Fruit fly (Drosophila melanogaster) whole organism, adult: ENCODE measurements around the gene pum.

ENCODE experiments used
- CG11617 ChIP-seq: fragments of 200-800 bp; sonication (Bioruptor generic); optimal IDR thresholded peaks from 2 replicates; lab custom pipeline; 2017; ENCODE audit warnings: mild to moderate bottlenecking, missing biosample characterization, missing genetic modification reagents, missing genetic modification characterization
- CG12768 ChIP-seq: fragments of 200-800 bp; sonication (Bioruptor generic); optimal IDR thresholded peaks from 2 replicates; lab custom pipeline; 2017; ENCODE audit warnings: missing biosample characterization, missing genetic modification characterization, mild to moderate bottlenecking, moderate library complexity, missing genetic modification reagents
- CG14711 ChIP-seq: fragments of 200-800 bp; sonication (Bioruptor generic); optimal IDR thresholded peaks from 2 replicates; lab custom pipeline; 2018; ENCODE audit warnings: missing biosample characterization, mild to moderate bottlenecking, missing genetic modification characterization, moderate library complexity
- CG1620 ChIP-seq: fragments of 200-800 bp; sonication (Bioruptor generic); optimal IDR thresholded peaks from 2 replicates; lab custom pipeline; 2016; ENCODE audit warnings: missing biosample characterization, missing genetic modification characterization
- CG33017 ChIP-seq: fragments of 200-800 bp; sonication (Bioruptor generic); optimal IDR thresholded peaks from 2 replicates; lab custom pipeline; 2018; ENCODE audit warnings: missing biosample characterization, mild to moderate bottlenecking, missing genetic modification characterization, moderate library complexity
- CG5204 ChIP-seq: fragments of 200-800 bp; sonication (Bioruptor generic); optimal IDR thresholded peaks from 2 replicates; lab custom pipeline; 2016; ENCODE audit warnings: missing biosample characterization, missing genetic modification characterization
- CG7045 ChIP-seq: fragments of 200-800 bp; sonication (Bioruptor generic); optimal IDR thresholded peaks from 2 replicates; lab custom pipeline; 2017; ENCODE audit warnings: missing biosample characterization, mild to moderate bottlenecking, missing genetic modification characterization
- CG7101 ChIP-seq: fragments of 200-800 bp; sonication (Bioruptor generic); optimal IDR thresholded peaks from 2 replicates; lab custom pipeline; 2018; ENCODE audit warnings: missing biosample characterization, mild to moderate bottlenecking, missing genetic modification characterization, moderate library complexity
- Clk ChIP-seq: fragments of 200-800 bp; sonication (Bioruptor generic); optimal IDR thresholded peaks from 2 replicates; lab custom pipeline; 2017; ENCODE audit warnings: missing biosample characterization, missing genetic modification characterization
- Crg-1 ChIP-seq: fragments of 200-800 bp; sonication (Bioruptor generic); optimal IDR thresholded peaks from 2 replicates; lab custom pipeline; 2016; ENCODE audit warnings: missing biosample characterization, missing genetic modification characterization
- Hr96 ChIP-seq: fragments of 200-800 bp; sonication (Bioruptor generic); optimal IDR thresholded peaks from 2 replicates; lab custom pipeline; 2016; ENCODE audit warnings: missing biosample characterization, missing genetic modification characterization
- Mnt ChIP-seq: fragments of 200-800 bp; sonication (Bioruptor generic); optimal IDR thresholded peaks from 2 replicates; lab custom pipeline; 2016; ENCODE audit warnings: missing biosample characterization, mild to moderate bottlenecking, missing genetic modification characterization
- bab1 ChIP-seq: fragments of 200-800 bp; sonication (Bioruptor generic); optimal IDR thresholded peaks from 3 replicates; lab custom pipeline; 2019; ENCODE audit warnings: missing biosample characterization, mild to moderate bottlenecking, missing genetic modification characterization, moderate library complexity
- cic ChIP-seq: fragments of 200-800 bp; sonication (Bioruptor generic); optimal IDR thresholded peaks from 2 replicates; lab custom pipeline; 2017; ENCODE audit warnings: missing biosample characterization, mild to moderate bottlenecking, missing genetic modification characterization, moderate library complexity
- cnc ChIP-seq, 2 experiments: fragments of >200 bp; optimal IDR thresholded peaks; 2 replicates each; lab custom pipeline; 2017
- kay ChIP-seq: fragments of 200-800 bp; sonication (Bioruptor generic); peaks from one replicate; lab custom pipeline; 2016; ENCODE audit warnings: missing biosample characterization, missing genetic modification characterization, borderline replicate concordance
- ovo ChIP-seq: fragments of 200-800 bp; sonication (Bioruptor generic); optimal IDR thresholded peaks from 2 replicates; lab custom pipeline; 2016; ENCODE audit warnings: missing biosample characterization, missing genetic modification characterization
- pad ChIP-seq: fragments of 200-800 bp; sonication (Bioruptor generic); optimal IDR thresholded peaks from 3 replicates; lab custom pipeline; 2017; ENCODE audit warnings: missing biosample characterization, missing genetic modification characterization, mild to moderate bottlenecking, moderate library complexity, missing genetic modification reagents
- tj ChIP-seq: fragments of 200-800 bp; sonication (Bioruptor generic); optimal IDR thresholded peaks from 3 replicates; lab custom pipeline; 2017; ENCODE audit warnings: missing biosample characterization, mild to moderate bottlenecking, missing genetic modification characterization, moderate library complexity
- toe ChIP-seq: fragments of 200-800 bp; sonication (Bioruptor generic); optimal IDR thresholded peaks from 2 replicates; lab custom pipeline; 2016; ENCODE audit warnings: missing biosample characterization, missing genetic modification characterization

Gene pum

dm6 chr3R:9246879-9247621 is 9.6 kb upstream of the pum start:
- TF ChIP-seq bab1 (GFP tag; lab: Kevin White, UChicago) (peak; percentile 89), CG14711 (tag; lab: Kevin White, UChicago) (peak; percentile 24), CG1620 (no peak), CG7101 (tag; lab: Kevin White, UChicago) (peak; percentile 34)

DNA sequence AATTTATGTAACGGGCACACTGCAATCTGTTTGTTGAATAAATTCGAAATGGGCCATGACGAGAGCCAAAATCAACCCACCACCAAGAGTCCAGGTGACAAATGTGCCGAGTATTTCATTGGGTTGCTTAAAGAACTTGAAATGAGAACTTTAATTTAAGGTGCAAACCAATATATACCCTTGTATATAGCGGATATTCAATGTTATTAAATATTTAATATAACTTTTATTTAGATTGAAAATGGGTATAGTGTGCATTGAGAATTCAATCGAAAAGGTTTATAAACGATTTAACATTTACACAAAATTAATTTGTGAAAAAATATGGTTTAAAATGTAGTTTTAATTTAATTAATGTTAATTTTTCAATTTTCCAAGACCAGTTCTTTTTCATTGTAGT is 8.9 kb upstream of the pum start, which contains the start of gene CG8420:
TSS of gene CG8420 (plus strand) at position 284 of the 400 bp plus-strand sequence.
- TF ChIP-seq CG5204 (GFP tag; lab: Kevin White, UChicago) (no peak), CG11617 (GFP tag; lab: Kevin White, UChicago) (no peak), CG14711 (tag; lab: Kevin White, UChicago) (no peak), CG7101 (tag; lab: Kevin White, UChicago) (no peak), toe (GFP tag; lab: Kevin White, UChicago) (no peak), Mnt (GFP tag; lab: Kevin White, UChicago) (no peak), CG7045 (GFP tag; lab: Kevin White, UChicago) (no peak), cnc (optimal IDR thresholded peaks at IDR 0.05; lab: Kevin White, UChicago) (no peak), CG1620 (no peak), Clk (GFP tag; lab: Kevin White, UChicago) (no peak), bab1 (GFP tag; lab: Kevin White, UChicago) (no peak), Crg-1 (GFP tag; lab: Kevin White, UChicago) (no peak), CG33017 (tag; lab: Kevin White, UChicago) (no peak)

DNA sequence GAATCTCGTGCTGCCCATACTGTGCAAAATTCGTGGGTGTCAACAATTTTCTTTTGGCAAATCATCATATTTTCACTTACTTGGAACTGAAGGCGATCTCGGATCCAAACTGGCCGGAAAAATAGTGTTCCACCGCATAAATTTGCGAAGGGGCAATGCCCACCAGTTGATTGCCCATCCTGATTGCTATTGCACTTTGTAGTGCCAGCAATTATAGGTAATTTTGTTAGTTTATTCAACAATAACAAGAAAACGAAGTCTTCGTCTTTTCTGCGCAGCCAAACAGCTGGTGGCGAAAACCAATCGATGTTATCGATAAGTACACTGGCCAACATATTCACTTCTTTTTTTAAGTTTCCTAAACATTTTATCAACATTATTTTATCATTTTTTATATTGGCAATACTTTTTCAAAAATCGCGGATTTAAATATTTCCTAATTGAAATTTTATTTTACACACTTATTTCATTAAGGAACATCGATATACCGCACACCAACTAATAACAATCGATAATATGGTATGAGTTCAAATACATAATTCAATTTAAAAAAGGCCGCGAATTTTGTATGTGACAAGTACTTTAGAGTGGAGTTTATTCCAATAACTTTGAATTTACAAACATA is 8.2 kb upstream of the pum start, which contains the start of gene Vps15:
TSS of gene Vps15 (minus strand) at position 294 of the 625 bp plus-strand sequence.
- TF ChIP-seq CG12768 = peak; percentile 45
- TF ChIP-seq CG14711 (tag; lab: Kevin White, UChicago) = peak; percentile 80
- TF ChIP-seq CG11617 (GFP tag; lab: Kevin White, UChicago) = peak; percentile 61
- TF ChIP-seq Mnt (GFP tag; lab: Kevin White, UChicago) = peak; percentile 27
- peak; percentile 81 for TF ChIP-seq CG33017 (tag; lab: Kevin White, UChicago)
- TF ChIP-seq CG5204 (GFP tag; lab: Kevin White, UChicago) = no peak
- TF ChIP-seq cnc (optimal IDR thresholded peaks at IDR 0.05; lab: Kevin White, UChicago) = no peak
- no peak for TF ChIP-seq Hr96 (GFP tag; lab: Kevin White, UChicago)
- peak; percentile 35 for TF ChIP-seq pad (GFP tag; lab: Kevin White, UChicago)
- TF ChIP-seq CG7045 (GFP tag; lab: Kevin White, UChicago) = peak; percentile 72
- TF ChIP-seq Crg-1 (GFP tag; lab: Kevin White, UChicago) = peak; percentile 16
- peak; percentile 86 for TF ChIP-seq tj (GFP tag; lab: Kevin White, UChicago)
- peak; percentile 84 for TF ChIP-seq CG7101 (tag; lab: Kevin White, UChicago)
- peak; percentile 36 for TF ChIP-seq CG1620
- TF ChIP-seq toe (GFP tag; lab: Kevin White, UChicago) = peak; percentile 48
- peak; percentile 80 for TF ChIP-seq kay
- TF ChIP-seq bab1 (GFP tag; lab: Kevin White, UChicago) = peak; percentile 92
- TF ChIP-seq ovo (GFP tag; lab: Kevin White, UChicago) = no peak
- no peak for TF ChIP-seq cic (GFP tag; lab: Kevin White, UChicago)
- TF ChIP-seq Clk (GFP tag; lab: Kevin White, UChicago) = no peak

DNA sequence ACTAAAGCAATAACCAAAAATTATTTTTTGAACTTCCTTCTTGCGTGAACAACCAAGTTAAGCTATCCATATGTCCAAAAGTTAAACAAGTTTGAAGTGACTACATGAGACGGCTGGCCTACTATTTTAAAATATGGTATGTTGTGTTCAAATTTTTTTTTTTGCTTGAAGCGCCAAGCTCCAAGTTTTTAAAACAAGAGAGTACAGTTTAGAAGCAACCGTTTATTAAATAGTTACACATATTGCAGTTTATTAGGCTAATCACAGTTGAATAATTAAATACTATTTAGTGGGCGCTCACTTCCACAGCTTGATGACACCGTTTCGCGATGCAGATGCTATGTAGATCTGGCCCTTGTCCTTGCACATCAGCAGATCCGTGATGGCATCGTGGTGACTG is 3.1 kb upstream of the pum start, which contains the start of gene D1:
TSS of gene D1 (minus strand) at position 101 of the 400 bp plus-strand sequence.
- TF ChIP-seq Crg-1 (GFP tag; lab: Kevin White, UChicago) = no peak
- no peak for TF ChIP-seq CG12768
- TF ChIP-seq CG1620 = no peak
- no peak for TF ChIP-seq tj (GFP tag; lab: Kevin White, UChicago)
- no peak for TF ChIP-seq CG7045 (GFP tag; lab: Kevin White, UChicago)
- TF ChIP-seq CG5204 (GFP tag; lab: Kevin White, UChicago) = no peak
- TF ChIP-seq CG33017 (tag; lab: Kevin White, UChicago) = no peak
- TF ChIP-seq cic (GFP tag; lab: Kevin White, UChicago) = no peak
- no peak for TF ChIP-seq Clk (GFP tag; lab: Kevin White, UChicago)
- no peak for TF ChIP-seq Hr96 (GFP tag; lab: Kevin White, UChicago)
- TF ChIP-seq kay = no peak
- TF ChIP-seq pad (GFP tag; lab: Kevin White, UChicago) = no peak
- no peak for TF ChIP-seq CG14711 (tag; lab: Kevin White, UChicago)
- no peak for TF ChIP-seq CG7101 (tag; lab: Kevin White, UChicago)
- TF ChIP-seq Mnt (GFP tag; lab: Kevin White, UChicago) = no peak
- no peak for TF ChIP-seq ovo (GFP tag; lab: Kevin White, UChicago)
- TF ChIP-seq cnc (optimal IDR thresholded peaks at IDR 0.05; lab: Kevin White, UChicago) = no peak

- TF ChIP-seq CG11617 (GFP tag; lab: Kevin White, UChicago) (peak; percentile 23), bab1 (GFP tag; lab: Kevin White, UChicago) (peak; percentile 70), CG12768 (peak; percentile 18), CG7101 (tag; lab: Kevin White, UChicago) (no peak), cic (GFP tag; lab: Kevin White, UChicago) (peak; percentile 23), CG14711 (tag; lab: Kevin White, UChicago) (peak; percentile 26), pad (GFP tag; lab: Kevin White, UChicago) (no peak), Mnt (GFP tag; lab: Kevin White, UChicago) (peak; percentile 53), Crg-1 (GFP tag; lab: Kevin White, UChicago) (peak; percentile 20)
Measured at dm6 chr3R:9239941-9240400, 2.5 kb upstream of the pum start.
